Worm (Caenorhabditis elegans) whole organism, midembryonic: ENCODE data around the gene pat-6.

Source experiments
- T22C8.4 ChIP-seq: fragments of 200-800 bp; sonication (Bioruptor generic); IDR thresholded peaks from 2 replicates; pipeline ENCODE4 v1.3.6; 2022; ENCODE audit warnings: missing genetic modification characterization, missing compliant biosample characterization
- flt-1 ChIP-seq: fragments of 200-800 bp; sonication (Bioruptor generic); IDR thresholded peaks from 2 replicates; pipeline ENCODE4 v1.3.6; 2022; ENCODE audit warnings: missing genetic modification characterization, missing compliant biosample characterization
- klf-2 ChIP-seq: fragments of 200-800 bp; sonication (Bioruptor generic); conservative IDR thresholded peaks from 2 replicates; pipeline ENCODE4 v1.3.6; 2022; ENCODE audit warnings: missing genetic modification reagents, missing genetic modification characterization, missing compliant biosample characterization
- med-1 ChIP-seq: sonication (generic microtip); optimal IDR thresholded peaks from 2 replicates; lab custom pipeline; 2017; ENCODE audit warnings: missing genetic modification characterization, mild to moderate bottlenecking, missing compliant biosample characterization, antibody characterized with exemption, missing genetic modification reagents; ENCODE audit not compliant: insufficient read depth
- ref-1 ChIP-seq: fragments of 200-800 bp; sonication (Bioruptor generic); conservative IDR thresholded peaks from 2 replicates; pipeline ENCODE4 v1.3.6; 2022; ENCODE audit warnings: missing genetic modification reagents, missing genetic modification characterization, missing compliant biosample characterization
- tab-1 ChIP-seq: fragments of 200-800 bp; sonication (Bioruptor generic); IDR thresholded peaks from 2 replicates; pipeline ENCODE4 v1.3.6; 2022; ENCODE audit warnings: missing genetic modification characterization, missing compliant biosample characterization
- ztf-23 ChIP-seq: fragments of 200-800 bp; sonication (Bioruptor generic); IDR thresholded peaks from 2 replicates; pipeline ENCODE4 v1.3.6; 2022; ENCODE audit warnings: missing genetic modification reagents, missing genetic modification characterization, missing compliant biosample characterization
- ztf-29 ChIP-seq: fragments of 200-800 bp; sonication (Bioruptor generic); IDR thresholded peaks from 2 replicates; pipeline ENCODE4 v1.3.6; 2022; ENCODE audit warnings: missing genetic modification reagents, missing genetic modification characterization, missing compliant biosample characterization

DNA sequence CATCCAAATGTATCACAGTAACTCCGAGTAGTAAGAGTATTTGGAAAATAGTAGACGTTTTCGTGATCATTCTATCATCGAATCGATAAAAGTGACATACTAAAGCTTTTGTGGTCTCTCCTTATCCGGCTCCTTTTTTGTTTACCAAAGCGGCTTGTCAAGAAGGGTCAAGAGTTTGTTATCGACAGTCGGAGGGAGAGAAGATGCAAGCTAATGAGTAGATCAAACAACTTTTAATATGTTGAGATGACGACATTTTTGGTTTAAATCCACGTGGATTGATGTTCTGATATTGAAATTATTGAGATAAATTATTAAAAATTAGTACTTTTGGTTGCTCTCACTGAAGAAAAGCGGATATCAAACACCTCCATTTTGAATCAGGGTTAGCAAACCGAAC is 27.3 kb upstream of the pat-6 start, which contains the start of gene T21D12.7:
- TF ChIP-seq ref-1 (GFP tag; lab: Robert Waterston, UW) (no peak), klf-2 (GFP tag; lab: Robert Waterston, UW) (no peak), ztf-23 (GFP tag; lab: Robert Waterston, UW) (no peak), tab-1 (GFP tag; lab: Robert Waterston, UW) (no peak), T22C8.4 (GFP tag; lab: Robert Waterston, UW) (no peak), med-1 (no peak), flt-1 (GFP tag; lab: Robert Waterston, UW) (no peak), ztf-29 (GFP tag; lab: Robert Waterston, UW) (no peak)
